Worm (Caenorhabditis elegans) whole organism, midembryonic: ENCODE results near the gene lact-8.
A peak's percentile ranks its signal among the peaks of the same experiment; 100 is the strongest.
"Not testable (repeated sequence)": the region's sequence is repeated elsewhere in the genome, so short reads cannot be mapped to it uniquely, and the experiment has no call there.

Experiments
- T22C8.4 ChIP-seq: fragments of 200-800 bp; sonication (Bioruptor generic); IDR thresholded peaks from 2 replicates; pipeline ENCODE4 v1.3.6; 2022; ENCODE audit warnings: missing genetic modification characterization, missing compliant biosample characterization
- cog-1 ChIP-seq: sonication (generic microtip); optimal IDR thresholded peaks from 2 replicates; lab custom pipeline; 2016; ENCODE audit warnings: missing genetic modification characterization, missing compliant biosample characterization
- flt-1 ChIP-seq: fragments of 200-800 bp; sonication (Bioruptor generic); IDR thresholded peaks from 2 replicates; pipeline ENCODE4 v1.3.6; 2022; ENCODE audit warnings: missing genetic modification characterization, missing compliant biosample characterization
- klf-2 ChIP-seq: fragments of 200-800 bp; sonication (Bioruptor generic); conservative IDR thresholded peaks from 2 replicates; pipeline ENCODE4 v1.3.6; 2022; ENCODE audit warnings: missing genetic modification reagents, missing genetic modification characterization, missing compliant biosample characterization
- med-1 ChIP-seq: sonication (generic microtip); optimal IDR thresholded peaks from 2 replicates; lab custom pipeline; 2017; ENCODE audit warnings: missing genetic modification characterization, mild to moderate bottlenecking, missing compliant biosample characterization, antibody characterized with exemption, missing genetic modification reagents; ENCODE audit not compliant: insufficient read depth
- ref-1 ChIP-seq: fragments of 200-800 bp; sonication (Bioruptor generic); conservative IDR thresholded peaks from 2 replicates; pipeline ENCODE4 v1.3.6; 2022; ENCODE audit warnings: missing genetic modification reagents, missing genetic modification characterization, missing compliant biosample characterization
- tab-1 ChIP-seq: fragments of 200-800 bp; sonication (Bioruptor generic); IDR thresholded peaks from 2 replicates; pipeline ENCODE4 v1.3.6; 2022; ENCODE audit warnings: missing genetic modification characterization, missing compliant biosample characterization
- ztf-23 ChIP-seq: fragments of 200-800 bp; sonication (Bioruptor generic); IDR thresholded peaks from 2 replicates; pipeline ENCODE4 v1.3.6; 2022; ENCODE audit warnings: missing genetic modification reagents, missing genetic modification characterization, missing compliant biosample characterization
- ztf-29 ChIP-seq: fragments of 200-800 bp; sonication (Bioruptor generic); IDR thresholded peaks from 2 replicates; pipeline ENCODE4 v1.3.6; 2022; ENCODE audit warnings: missing genetic modification reagents, missing genetic modification characterization, missing compliant biosample characterization

Gene lact-8

ce11 chrV:11122466-11122865 lies 29.1 kb upstream of the lact-8 start, which contains the start of gene mboa-2:
mboa-2 (minus strand) TSS chrV:11122493.
- no peak for TF ChIP-seq ztf-29
- TF ChIP-seq cog-1, result no peak
- no peak for TF ChIP-seq ztf-23 (GFP tag; lab: Robert Waterston, UW)
- no peak for TF ChIP-seq ref-1
- no peak for TF ChIP-seq flt-1
- no peak for TF ChIP-seq tab-1 (GFP tag; lab: Robert Waterston, UW)
- TF ChIP-seq med-1 (GFP tag; lab: Kevin White, UChicago), result no peak
- no peak for TF ChIP-seq klf-2 (GFP tag; lab: Robert Waterston, UW)
- TF ChIP-seq T22C8.4 (GFP tag; lab: Robert Waterston, UW), result no peak

ce11 chrV:11121247-11121646 lies 27.8 kb upstream of the lact-8 start:
- TF ChIP-seq cog-1 (no peak), tab-1 (GFP tag; lab: Robert Waterston, UW) (no peak), T22C8.4 (GFP tag; lab: Robert Waterston, UW) (no peak), ztf-23 (GFP tag; lab: Robert Waterston, UW) (no peak), ref-1 (no peak), ztf-29 (no peak), med-1 (GFP tag; lab: Kevin White, UChicago) (no peak), klf-2 (GFP tag; lab: Robert Waterston, UW) (no peak), flt-1 (no peak)

- TF ChIP-seq tab-1 (GFP tag; lab: Robert Waterston, UW) (no peak), ref-1 (no peak), klf-2 (GFP tag; lab: Robert Waterston, UW) (no peak), T22C8.4 (GFP tag; lab: Robert Waterston, UW) (no peak), ztf-29 (no peak), med-1 (GFP tag; lab: Kevin White, UChicago) (no peak), ztf-23 (GFP tag; lab: Robert Waterston, UW) (no peak)
Observed at ce11 chrV:11119294-11119755, 25.9 kb upstream of the lact-8 start, which contains the start of gene scb-1. scb-1 (minus strand) TSS chrV:11119705.

ce11 chrV:11118179-11118725 lies 24.8 kb upstream of the lact-8 start:
- TF ChIP-seq med-1 (GFP tag; lab: Kevin White, UChicago) (no peak), ref-1 (no peak), klf-2 (GFP tag; lab: Robert Waterston, UW) (no peak), ztf-23 (GFP tag; lab: Robert Waterston, UW) (no peak), ztf-29 (no peak), tab-1 (GFP tag; lab: Robert Waterston, UW) (no peak), T22C8.4 (GFP tag; lab: Robert Waterston, UW) (no peak), cog-1 (no peak), flt-1 (no peak)

- TF ChIP-seq cog-1, result no peak
- TF ChIP-seq flt-1, result no peak
- TF ChIP-seq med-1 (GFP tag; lab: Kevin White, UChicago), result no peak
- no peak for TF ChIP-seq klf-2 (GFP tag; lab: Robert Waterston, UW)
- TF ChIP-seq ztf-23 (GFP tag; lab: Robert Waterston, UW), result no peak
- no peak for TF ChIP-seq tab-1 (GFP tag; lab: Robert Waterston, UW)
- TF ChIP-seq T22C8.4 (GFP tag; lab: Robert Waterston, UW), result no peak
- TF ChIP-seq ztf-29, result no peak
- no peak for TF ChIP-seq ref-1
Observed at ce11 chrV:11113607-11114006, 20.2 kb upstream of the lact-8 start, which contains the start of gene math-33. math-33 (plus strand) TSS chrV:11113907.

ce11 chrV:11113041-11113574 lies 19.7 kb upstream of the lact-8 start, which contains the start of gene erfa-3:
erfa-3 (minus strand) TSS chrV:11113091.
- TF ChIP-seq ref-1 (0 out of 2 replicates have a peak, but pooled peaks have one; percentile 14), ztf-29 (peak; percentile 72; the same call in 1 of the 2 replicates), klf-2 (GFP tag; lab: Robert Waterston, UW) (peak; percentile 40; the same call in 1 of the 2 replicates), T22C8.4 (GFP tag; lab: Robert Waterston, UW) (peak; percentile 66), ztf-23 (GFP tag; lab: Robert Waterston, UW) (peak; percentile 88), med-1 (GFP tag; lab: Kevin White, UChicago) (peak; percentile 91), cog-1 (peak; percentile 58), flt-1 (no peak; the same call in none of the 2 replicates), tab-1 (GFP tag; lab: Robert Waterston, UW) (no peak; the same call in 1 of the 2 replicates)

- TF ChIP-seq med-1 (GFP tag; lab: Kevin White, UChicago); cog-1; ztf-23 (GFP tag; lab: Robert Waterston, UW): not testable (repeated sequence)
Observed at ce11 chrV:11109647-11110046, 16.2 kb upstream of the lact-8 start, which contains the start of gene Y42A5A.5. Y42A5A.5 (minus strand) TSS chrV:11109747.

ce11 chrV:11104408-11104807 lies 11.0 kb upstream of the lact-8 start:
- TF ChIP-seq tab-1 (GFP tag; lab: Robert Waterston, UW) (no peak), ref-1 (no peak), ztf-23 (GFP tag; lab: Robert Waterston, UW) (no peak)

ce11 chrV:11098599-11098998 lies 5.2 kb upstream of the lact-8 start, which contains the start of gene cdkl-1:
cdkl-1 (plus strand) TSS chrV:11098899.
- TF ChIP-seq med-1 (GFP tag; lab: Kevin White, UChicago), result no peak
- TF ChIP-seq tab-1 (GFP tag; lab: Robert Waterston, UW), result no peak
- no peak for TF ChIP-seq klf-2 (GFP tag; lab: Robert Waterston, UW)
- no peak for TF ChIP-seq flt-1
- TF ChIP-seq cog-1, result no peak
- no peak for TF ChIP-seq ref-1
- TF ChIP-seq ztf-23 (GFP tag; lab: Robert Waterston, UW), result no peak
- TF ChIP-seq T22C8.4 (GFP tag; lab: Robert Waterston, UW), result no peak
- no peak for TF ChIP-seq ztf-29
